Worm (Caenorhabditis elegans) whole organism, mixed stage, embryonic: Measurements from ENCODE around the gene skr-18.

ENCODE experiments used
- flh-1 ChIP-seq: fragments of 200-800 bp; sonication (Bioruptor generic); optimal IDR thresholded peaks from 2 replicates; lab custom pipeline; 2018; ENCODE audit warnings: mild to moderate bottlenecking, missing genetic modification characterization, moderate library complexity, missing compliant biosample characterization
- ham-2 ChIP-seq: fragments of 200-800 bp; sonication (Bioruptor generic); optimal IDR thresholded peaks from 2 replicates; lab custom pipeline; 2018; ENCODE audit warnings: mild to moderate bottlenecking, missing genetic modification characterization, missing compliant biosample characterization
- nhr-237 ChIP-seq: fragments of 150-350 bp; optimal IDR thresholded peaks from 2 replicates; lab custom pipeline; 2014; ENCODE audit warnings: missing biosample characterization, missing genetic modification characterization
- snpc-4 ChIP-seq: fragments of 150-350 bp; optimal IDR thresholded peaks from 2 replicates; lab custom pipeline; 2014; ENCODE audit warnings: missing biosample characterization, missing genetic modification characterization
- unc-39 ChIP-seq: fragments of 150-350 bp; optimal IDR thresholded peaks from 2 replicates; lab custom pipeline; 2014; ENCODE audit warnings: missing biosample characterization, missing genetic modification characterization
- unc-62 ChIP-seq: fragments of 150-350 bp; optimal IDR thresholded peaks from 2 replicates; lab custom pipeline; 2014; ENCODE audit warnings: missing biosample characterization, missing genetic modification reagents, missing genetic modification characterization
- zip-8 ChIP-seq: fragments of 150-350 bp; optimal IDR thresholded peaks from 2 replicates; lab custom pipeline; 2014; ENCODE audit warnings: missing biosample characterization, missing genetic modification characterization
- ztf-11 ChIP-seq: fragments of 150-350 bp; optimal IDR thresholded peaks from 2 replicates; lab custom pipeline; 2014; ENCODE audit warnings: missing biosample characterization, missing genetic modification characterization

DNA sequence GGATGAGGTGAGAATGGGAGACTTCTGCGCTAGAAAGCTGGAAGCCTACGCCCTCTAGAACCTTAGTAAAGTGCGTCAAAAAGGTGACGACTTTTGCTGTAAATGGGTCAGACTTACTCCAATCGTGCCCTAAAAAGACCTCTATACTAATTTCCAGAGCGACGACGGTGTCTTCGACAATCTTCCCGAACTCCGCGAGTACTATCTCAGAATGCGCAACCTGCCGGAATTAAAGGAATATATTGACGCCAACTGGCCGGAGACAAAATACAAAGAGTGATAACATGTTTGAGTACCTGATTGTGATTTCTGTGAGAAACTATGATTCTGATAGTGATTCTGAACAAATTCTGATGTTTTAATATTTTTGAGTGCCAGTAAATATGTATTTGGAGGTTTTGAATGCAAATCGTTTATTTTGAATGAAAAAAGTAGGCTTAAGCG is 33.2 kb downstream of the skr-18 start:
- no peak for TF ChIP-seq flh-1 (GFP tag; lab: Kevin White, UChicago)
- TF ChIP-seq zip-8, result no peak
- no peak for TF ChIP-seq nhr-237 (tag; lab: Kevin White, UChicago)
- no peak for TF ChIP-seq ztf-11 (tag; lab: Kevin White, UChicago)
- no peak for TF ChIP-seq unc-39 (tag; lab: Kevin White, UChicago)
- no peak for TF ChIP-seq ham-2
- TF ChIP-seq unc-62, result no peak
- TF ChIP-seq snpc-4, result no peak
